Worm (Caenorhabditis elegans) whole organism, L1 larva: ENCODE data around the gene ZC239.22.

ENCODE experiments used
- elt-3 ChIP-seq, 6 experiments: fragments of 150-350 bp in 1 of 6; sonication (generic microtip); optimal IDR thresholded peaks; 2 replicates each; lab custom pipeline; 2017 to 2018; ENCODE audit warnings: missing biosample characterization in 6 of 6, missing genetic modification characterization in 6 of 6, inconsistent platforms in 1 of 6
- fos-1 ChIP-seq: fragments of 150-350 bp; optimal IDR thresholded peaks from 2 replicates; lab custom pipeline; 2014; ENCODE audit warnings: missing biosample characterization, missing genetic modification characterization
- nhr-237 ChIP-seq: fragments of 150-350 bp; optimal IDR thresholded peaks from 2 replicates; lab custom pipeline; 2014; ENCODE audit warnings: missing biosample characterization, missing genetic modification characterization
- nhr-85 ChIP-seq: sonication (generic microtip); peaks from one replicate; lab custom pipeline; 2016; ENCODE audit warnings: missing genetic modification characterization, inconsistent platforms, missing compliant biosample characterization
- ztf-4 ChIP-seq: fragments of 150-350 bp; optimal IDR thresholded peaks from 2 replicates; lab custom pipeline; 2014; ENCODE audit warnings: missing biosample characterization, missing genetic modification characterization

DNA sequence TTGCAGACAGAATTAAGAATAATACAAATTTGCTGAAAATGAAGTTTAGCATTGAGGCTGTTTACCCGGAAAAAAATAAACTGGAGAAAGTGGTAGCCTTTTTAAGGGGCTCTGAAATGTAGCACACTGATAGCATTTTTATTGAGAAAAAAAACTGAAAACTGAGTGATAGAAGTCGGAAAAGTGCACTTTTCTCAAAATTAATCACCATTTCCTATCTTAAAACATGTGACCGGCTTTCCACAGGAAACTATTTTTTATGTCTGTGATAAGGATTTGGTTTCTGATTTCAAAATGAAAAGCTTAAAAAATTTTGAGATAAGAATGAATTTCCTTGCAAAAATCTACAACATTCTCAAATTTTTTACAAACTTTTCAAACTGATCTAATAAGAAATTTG, at the start of gene ZC239.22:
- TF ChIP-seq ztf-4 (tag; lab: Kevin White, UChicago) (no peak), fos-1 (tag; lab: Kevin White, UChicago) (no peak), nhr-237 (no peak), nhr-85 (tag; lab: Kevin White, UChicago) (no peak), elt-3 (tag; optimal IDR thresholded peaks at IDR 0.05; lab: Kevin White, UChicago) (no peak)
